Fruit fly (Drosophila melanogaster): ENCODE measurements around the gene if.

if gene

DNA sequence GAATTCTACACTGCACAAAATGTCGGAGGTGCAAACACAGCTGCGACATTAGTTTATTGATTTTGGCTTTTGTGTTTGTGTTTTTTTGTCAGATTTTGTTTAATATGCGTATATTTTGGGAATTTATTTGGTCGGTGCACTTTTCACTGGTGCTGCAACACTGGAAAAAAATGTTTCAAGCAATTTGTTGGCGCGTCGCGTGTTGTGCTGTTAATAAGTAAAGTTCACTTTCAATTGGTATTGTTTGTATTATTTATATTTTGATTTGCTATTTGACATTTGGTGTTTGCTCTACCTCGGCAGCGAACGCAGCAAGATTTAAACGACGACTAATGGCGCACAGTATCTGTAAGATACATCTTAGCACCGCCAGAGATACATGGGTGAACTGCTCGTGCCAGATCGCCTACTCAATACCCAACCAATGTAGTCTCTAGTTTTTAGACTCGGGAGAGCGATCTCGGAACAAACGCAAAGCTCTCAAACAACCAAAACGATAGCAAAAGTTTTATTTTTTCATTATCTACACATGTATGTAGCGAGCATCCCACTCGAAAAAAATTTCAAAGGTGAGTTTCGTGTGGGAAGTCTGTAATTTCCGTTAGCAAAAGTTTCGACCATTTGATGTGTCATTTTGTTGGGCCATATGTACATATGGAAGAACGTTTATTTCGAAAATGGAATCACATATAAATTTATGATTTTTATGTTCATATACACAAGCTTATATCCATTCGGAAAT is 888 bp downstream of the if start (continued):
- TF ChIP-seq OdsH (GFP tag; optimal IDR thresholded peaks at IDR 0.05) (peak; percentile 0), N (GFP tag; optimal IDR thresholded peaks at IDR 0.05) (no peak), Dif (GFP tag; optimal IDR thresholded peaks at IDR 0.05; ENCODE audit: partially characterized antibody) (no peak), CG9705 (GFP tag; optimal IDR thresholded peaks at IDR 0.05) (no peak), rgr (GFP tag; optimal IDR thresholded peaks at IDR 0.05) (peak; percentile 20)

DNA sequence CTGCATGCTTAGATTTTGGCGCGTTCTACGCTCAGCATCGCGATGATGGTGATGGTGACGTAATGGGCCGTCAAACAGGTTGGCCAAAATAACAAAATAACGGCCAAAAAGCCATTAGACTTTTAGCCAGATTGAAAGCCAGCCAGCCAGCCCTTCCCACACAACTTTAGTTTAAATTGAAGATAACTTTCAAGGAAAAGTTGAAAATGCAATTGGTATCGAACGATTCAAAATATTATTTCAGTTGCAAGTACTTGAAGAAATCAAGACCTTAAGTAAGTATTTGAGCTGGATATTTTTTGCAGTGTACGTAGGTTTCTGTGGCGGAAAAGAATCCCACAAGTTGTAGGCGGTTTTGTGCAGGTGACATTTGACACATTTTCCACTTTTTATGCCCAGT is 2.2 kb downstream of the if start:
- TF ChIP-seq rgr (GFP tag; optimal IDR thresholded peaks at IDR 0.05) (peak; percentile 4), foxo (GFP tag; optimal IDR thresholded peaks at IDR 0.05) (peak in 1 of 2 experiments; percentile 1), Abd-B (GFP tag; optimal IDR thresholded peaks at IDR 0.05) (no peak), psq (GFP tag; optimal IDR thresholded peaks at IDR 0.05) (no peak), Hr83 (GFP tag; optimal IDR thresholded peaks at IDR 0.05; ENCODE audit: poor library complexity, severe bottlenecking) (no peak), ey (GFP tag; optimal IDR thresholded peaks at IDR 0.05) (no peak), CG32264 (GFP tag; optimal IDR thresholded peaks at IDR 0.05) (no peak), OdsH (GFP tag; optimal IDR thresholded peaks at IDR 0.05) (no peak), sage (GFP tag; optimal IDR thresholded peaks at IDR 0.05) (no peak)

DNA sequence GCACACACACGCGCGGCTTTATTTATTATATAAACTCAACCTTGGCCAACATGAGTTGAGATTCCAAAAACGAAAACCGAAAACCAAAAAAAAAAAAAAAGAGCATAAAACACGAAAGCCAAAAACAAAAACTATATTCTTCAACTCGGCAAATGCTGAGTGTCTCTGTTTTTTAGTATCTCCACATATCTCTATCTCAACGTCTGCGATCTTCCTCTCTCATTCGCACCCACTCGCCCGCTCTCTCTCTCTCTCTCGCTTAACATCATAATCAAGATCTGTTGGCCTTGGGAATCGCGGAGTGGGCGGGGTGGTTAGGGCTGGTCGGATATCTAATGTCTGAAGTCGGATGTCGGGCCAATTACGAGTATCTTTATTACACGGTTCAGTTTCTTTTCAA is 3.0 kb downstream of the if start:
- TF ChIP-seq dsf (GFP tag; optimal IDR thresholded peaks at IDR 0.05; ENCODE audit: borderline replicate concordance), result no peak
- no peak for TF ChIP-seq Hr83 (GFP tag; optimal IDR thresholded peaks at IDR 0.05; ENCODE audit: poor library complexity, severe bottlenecking)
- TF ChIP-seq Vsx2 (GFP tag; optimal IDR thresholded peaks at IDR 0.05; ENCODE audit: partially characterized antibody), result no peak
- no peak for TF ChIP-seq CG9705 (GFP tag; optimal IDR thresholded peaks at IDR 0.05)
- TF ChIP-seq GATAd (GFP tag; optimal IDR thresholded peaks at IDR 0.05), result no peak

dm6 chrX:16778138-16778672 is 5.0 kb downstream of the if start:
- TF ChIP-seq Myc (optimal IDR thresholded peaks at IDR 0.05), result no peak
- no peak for TF ChIP-seq Abd-B (GFP tag; optimal IDR thresholded peaks at IDR 0.05)
- no peak for TF ChIP-seq Rel (GFP tag; optimal IDR thresholded peaks at IDR 0.05)
- TF ChIP-seq Rel (tag; optimal IDR thresholded peaks at IDR 0.05), result no peak
- no peak for TF ChIP-seq foxo (GFP tag; optimal IDR thresholded peaks at IDR 0.05)
- no peak for TF ChIP-seq N (GFP tag; optimal IDR thresholded peaks at IDR 0.05)
- no peak for TF ChIP-seq Mio (GFP tag; optimal IDR thresholded peaks at IDR 0.05)
- no peak for TF ChIP-seq HLH106 (tag; optimal IDR thresholded peaks at IDR 0.05)
- TF ChIP-seq Vsx2 (GFP tag; optimal IDR thresholded peaks at IDR 0.05; ENCODE audit: partially characterized antibody), result no peak
- TF ChIP-seq dsf (GFP tag; optimal IDR thresholded peaks at IDR 0.05; ENCODE audit: borderline replicate concordance), result no peak

DNA sequence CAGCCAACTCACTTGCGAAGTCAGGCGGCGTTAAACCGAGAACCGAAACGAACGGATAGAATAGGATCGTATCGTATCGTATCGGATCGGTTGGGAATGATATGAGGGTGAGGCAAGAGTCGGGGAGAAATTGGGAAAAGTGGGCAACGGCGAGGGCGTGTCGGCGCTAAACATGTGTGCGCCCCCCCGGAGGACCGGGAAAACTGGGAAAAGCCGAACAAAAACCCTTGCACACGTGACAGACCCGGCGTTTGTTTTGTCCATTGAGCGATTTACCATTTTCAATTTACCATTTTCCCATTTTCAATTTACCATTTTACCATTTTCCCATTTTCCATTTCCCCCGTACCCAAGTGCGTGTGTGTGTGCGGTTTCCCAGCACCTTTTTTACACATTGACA is 8.2 kb downstream of the if start:
- TF ChIP-seq Vsx2 (GFP tag; optimal IDR thresholded peaks at IDR 0.05; ENCODE audit: partially characterized antibody) (no peak), HLH106 (tag; optimal IDR thresholded peaks at IDR 0.05) (no peak), Rel (GFP tag; optimal IDR thresholded peaks at IDR 0.05) (no peak), Rel (tag; optimal IDR thresholded peaks at IDR 0.05) (no peak), lola (GFP tag; optimal IDR thresholded peaks at IDR 0.05) (no peak), CG9705 (GFP tag; optimal IDR thresholded peaks at IDR 0.05) (no peak), woc (GFP tag; optimal IDR thresholded peaks at IDR 0.05) (no peak)

DNA sequence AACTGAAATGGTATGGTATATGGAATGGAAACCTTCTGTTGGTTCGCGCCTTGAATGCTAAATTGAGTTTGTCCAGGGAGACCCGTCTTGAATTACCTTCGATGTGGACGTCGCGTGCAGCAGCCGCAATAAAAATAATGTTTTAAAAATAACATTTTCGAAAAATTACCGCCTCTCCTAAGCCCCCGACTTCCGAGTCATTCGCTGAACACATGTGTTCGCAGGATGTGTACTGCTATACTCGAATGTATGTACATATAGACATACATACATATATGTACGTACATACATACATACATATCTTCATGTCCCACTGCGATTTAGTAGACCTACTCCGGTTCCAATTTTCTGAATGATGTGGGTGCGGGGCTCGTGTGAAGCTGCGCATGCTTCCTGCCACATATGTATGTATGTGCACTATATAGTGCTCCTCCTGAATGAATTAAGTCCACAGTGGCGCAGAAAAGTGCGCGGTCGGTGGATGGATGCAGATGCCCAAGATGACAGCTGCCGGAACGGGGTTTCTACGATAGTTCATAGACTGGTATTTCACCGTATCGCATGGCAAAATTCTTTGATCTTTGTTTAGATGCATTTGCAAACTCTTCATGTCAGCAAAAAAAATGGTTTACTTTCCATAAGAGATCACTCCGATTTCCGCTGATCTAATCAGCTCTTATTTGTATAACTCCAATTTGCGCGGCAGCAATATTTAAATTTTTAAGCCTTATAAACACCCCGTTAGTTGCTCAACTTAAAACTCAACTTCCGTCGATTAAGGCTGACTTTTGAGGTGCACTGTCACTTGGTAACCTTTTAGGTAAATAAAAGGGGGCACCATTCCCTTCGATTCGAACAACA is 8.8 kb downstream of the if start:
- TF ChIP-seq brk (GFP tag; optimal IDR thresholded peaks at IDR 0.05), result no peak
- TF ChIP-seq fru (GFP tag; optimal IDR thresholded peaks at IDR 0.05), result no peak
- TF ChIP-seq N (GFP tag; optimal IDR thresholded peaks at IDR 0.05), result no peak
- TF ChIP-seq HLH106 (tag; optimal IDR thresholded peaks at IDR 0.05), result no peak
- no peak for TF ChIP-seq Hr83 (GFP tag; optimal IDR thresholded peaks at IDR 0.05; ENCODE audit: poor library complexity, severe bottlenecking)
- TF ChIP-seq Dif (GFP tag; optimal IDR thresholded peaks at IDR 0.05; ENCODE audit: partially characterized antibody), result no peak
- TF ChIP-seq OdsH (GFP tag; optimal IDR thresholded peaks at IDR 0.05), result no peak
- no peak for TF ChIP-seq dmrt93B (GFP tag; optimal IDR thresholded peaks at IDR 0.05)
- TF ChIP-seq CG32264 (GFP tag; optimal IDR thresholded peaks at IDR 0.05), result no peak
- no peak for TF ChIP-seq sage (GFP tag; optimal IDR thresholded peaks at IDR 0.05)
- TF ChIP-seq tai (GFP tag; optimal IDR thresholded peaks at IDR 0.05), result no peak
- TF ChIP-seq foxo (GFP tag; optimal IDR thresholded peaks at IDR 0.05), result no peak
- TF ChIP-seq CrebA (GFP tag; optimal IDR thresholded peaks at IDR 0.05; ENCODE audit: borderline replicate concordance), result no peak
- no peak for TF ChIP-seq Hr78 (GFP tag; optimal IDR thresholded peaks at IDR 0.05)
- TF ChIP-seq Rel (GFP tag; optimal IDR thresholded peaks at IDR 0.05), result no peak
- TF ChIP-seq Rel (tag; optimal IDR thresholded peaks at IDR 0.05), result no peak
- TF ChIP-seq Mio (GFP tag; optimal IDR thresholded peaks at IDR 0.05), result no peak
- no peak for TF ChIP-seq Vsx2 (GFP tag; optimal IDR thresholded peaks at IDR 0.05; ENCODE audit: partially characterized antibody)
- TF ChIP-seq Dfd (GFP tag; optimal IDR thresholded peaks at IDR 0.05), result no peak

Measured in whole organism, wandering third instar larva.